Worm (Caenorhabditis elegans) whole organism, L2 larva: Measurements from ENCODE around the gene ptpn-22.

ENCODE experiments used
- C34F6.9 ChIP-seq: fragments of 150-350 bp; optimal IDR thresholded peaks from 2 replicates; lab custom pipeline; 2014; ENCODE audit warnings: missing biosample characterization, missing genetic modification characterization
- F13H6.1 ChIP-seq: sonication (generic microtip); optimal IDR thresholded peaks from 2 replicates; lab custom pipeline; 2016; ENCODE audit warnings: missing genetic modification characterization, missing compliant biosample characterization
- R02D3.7 ChIP-seq: fragments of 150-350 bp; optimal IDR thresholded peaks from 2 replicates; lab custom pipeline; 2014; ENCODE audit warnings: missing biosample characterization, missing genetic modification characterization
- Y55F3AM.14 ChIP-seq: fragments of 200-800 bp; sonication (Bioruptor generic); optimal IDR thresholded peaks from 2 replicates; lab custom pipeline; 2018; ENCODE audit warnings: mild to moderate bottlenecking, missing genetic modification characterization, missing compliant biosample characterization
- ZK546.5 ChIP-seq: sonication (generic microtip); optimal IDR thresholded peaks from 2 replicates; lab custom pipeline; 2017; ENCODE audit warnings: missing biosample characterization, missing genetic modification characterization
- alr-1 ChIP-seq: fragments of 150-350 bp; optimal IDR thresholded peaks from 2 replicates; lab custom pipeline; 2014; ENCODE audit warnings: missing biosample characterization, missing genetic modification characterization
- aly-2 ChIP-seq: fragments of 150-350 bp; optimal IDR thresholded peaks from 2 replicates; lab custom pipeline; 2014; ENCODE audit warnings: missing biosample characterization, missing genetic modification characterization
- ama-1 ChIP-seq: fragments of 150-350 bp; optimal IDR thresholded peaks from 2 replicates; lab custom pipeline; 2018; ENCODE audit warnings: inconsistent platforms
- blmp-1 ChIP-seq: sonication (generic microtip); optimal IDR thresholded peaks from 2 replicates; lab custom pipeline; 2017; ENCODE audit warnings: missing genetic modification characterization, mild to moderate bottlenecking, missing compliant biosample characterization, antibody characterized with exemption, moderate library complexity; ENCODE audit not compliant: insufficient read depth
- ceh-16 ChIP-seq: fragments of 150-350 bp; optimal IDR thresholded peaks from 2 replicates; lab custom pipeline; 2014; ENCODE audit warnings: missing biosample characterization, missing genetic modification characterization
- ceh-82 ChIP-seq: fragments of 150-350 bp; optimal IDR thresholded peaks from 2 replicates; lab custom pipeline; 2014; ENCODE audit warnings: missing biosample characterization, missing genetic modification characterization
- dmd-4 ChIP-seq: sonication (generic microtip); optimal IDR thresholded peaks from 2 replicates; lab custom pipeline; 2017; ENCODE audit warnings: missing biosample characterization, missing genetic modification characterization
- egl-27 ChIP-seq: sonication (generic microtip); optimal IDR thresholded peaks from 3 replicates; lab custom pipeline; 2017; ENCODE audit warnings: missing biosample characterization, missing genetic modification reagents, missing genetic modification characterization
- elt-1 ChIP-seq: fragments of 150-350 bp; optimal IDR thresholded peaks from 2 replicates; lab custom pipeline; 2014; ENCODE audit warnings: missing biosample characterization, missing genetic modification characterization
- fos-1 ChIP-seq: fragments of 150-350 bp; optimal IDR thresholded peaks from 2 replicates; lab custom pipeline; 2014; ENCODE audit warnings: missing biosample characterization, missing genetic modification characterization
- gmeb-1 ChIP-seq: fragments of 150-350 bp; optimal IDR thresholded peaks from 2 replicates; lab custom pipeline; 2014; ENCODE audit warnings: missing biosample characterization, missing genetic modification characterization
- lin-11 ChIP-seq: fragments of 150-350 bp; sonication (generic microtip); optimal IDR thresholded peaks from 2 replicates; lab custom pipeline; 2014; ENCODE audit warnings: missing biosample characterization, missing genetic modification characterization, inconsistent platforms, mixed read lengths
- lin-13 ChIP-seq: fragments of 150-350 bp; optimal IDR thresholded peaks from 2 replicates; lab custom pipeline; 2014; ENCODE audit warnings: missing biosample characterization, missing genetic modification reagents, missing genetic modification characterization
- lin-39 ChIP-seq: fragments of 150-350 bp; optimal IDR thresholded peaks from 2 replicates; lab custom pipeline; 2014; ENCODE audit warnings: missing biosample characterization, missing genetic modification reagents, missing genetic modification characterization
- lsy-2 ChIP-seq, 2 experiments: fragments of 150-350 bp in 1 of 2; sonication (generic microtip) in 1 of 2; optimal IDR thresholded peaks; 2 replicates each; lab custom pipeline; 2014 to 2017; ENCODE audit warnings: missing biosample characterization in 2 of 2, missing genetic modification characterization in 2 of 2
- mdl-1 ChIP-seq, 2 experiments: fragments of 150-350 bp in 1 of 2; sonication (generic microtip) in 1 of 2; optimal IDR thresholded peaks; 2 replicates each; lab custom pipeline; 2017; ENCODE audit warnings: missing biosample characterization in 2 of 2, missing genetic modification characterization in 2 of 2
- nhr-10 ChIP-seq: sonication (generic microtip); optimal IDR thresholded peaks from 2 replicates; lab custom pipeline; 2017; ENCODE audit warnings: missing biosample characterization, missing genetic modification characterization
- nhr-11 ChIP-seq: fragments of 150-350 bp; optimal IDR thresholded peaks from 2 replicates; lab custom pipeline; 2014; ENCODE audit warnings: missing biosample characterization, missing genetic modification characterization
- nhr-12 ChIP-seq: fragments of 150-350 bp; optimal IDR thresholded peaks from 2 replicates; lab custom pipeline; 2014; ENCODE audit warnings: missing biosample characterization, missing genetic modification characterization
- nhr-21 ChIP-seq: fragments of 150-350 bp; optimal IDR thresholded peaks from 2 replicates; lab custom pipeline; 2014; ENCODE audit warnings: missing biosample characterization, missing genetic modification characterization
- nhr-23 ChIP-seq: fragments of 150-350 bp; optimal IDR thresholded peaks from 2 replicates; lab custom pipeline; 2014; ENCODE audit warnings: missing biosample characterization, missing genetic modification reagents, missing genetic modification characterization
- nhr-237 ChIP-seq: fragments of 150-350 bp; optimal IDR thresholded peaks from 2 replicates; lab custom pipeline; 2014; ENCODE audit warnings: missing biosample characterization, missing genetic modification characterization
- nhr-25 ChIP-seq: fragments of 150-350 bp; sonication (generic microtip); optimal IDR thresholded peaks from 3 replicates; lab custom pipeline; 2014; ENCODE audit warnings: missing biosample characterization, missing genetic modification characterization
- nhr-6 ChIP-seq: fragments of 150-350 bp; optimal IDR thresholded peaks from 2 replicates; lab custom pipeline; 2014; ENCODE audit warnings: missing biosample characterization, missing genetic modification characterization
- nhr-77 ChIP-seq: fragments of 150-350 bp; optimal IDR thresholded peaks from 2 replicates; lab custom pipeline; 2014; ENCODE audit warnings: missing biosample characterization, missing genetic modification characterization
- peb-1 ChIP-seq: fragments of 150-350 bp; optimal IDR thresholded peaks from 2 replicates; lab custom pipeline; 2014; ENCODE audit warnings: missing biosample characterization, missing genetic modification characterization
- sma-3 ChIP-seq: sonication (generic microtip); optimal IDR thresholded peaks from 2 replicates; lab custom pipeline; 2016; ENCODE audit warnings: missing genetic modification reagents, missing genetic modification characterization, missing compliant biosample characterization
- sma-9 ChIP-seq, 2 experiments: fragments of 150-350 bp in 1 of 2; sonication (generic microtip) in 1 of 2; optimal IDR thresholded peaks; 2 replicates each; lab custom pipeline; 2014 to 2016; ENCODE audit warnings: missing genetic modification characterization in 2 of 2, mild to moderate bottlenecking in 1 of 2, missing biosample characterization in 1 of 2, missing compliant biosample characterization in 1 of 2, missing genetic modification reagents in 1 of 2, moderate library complexity in 1 of 2
- snpc-4 ChIP-seq: fragments of 150-350 bp; optimal IDR thresholded peaks from 2 replicates; lab custom pipeline; 2014; ENCODE audit warnings: missing biosample characterization, missing genetic modification characterization
- unc-39 ChIP-seq: fragments of 150-350 bp; optimal IDR thresholded peaks from 2 replicates; lab custom pipeline; 2014; ENCODE audit warnings: missing biosample characterization, missing genetic modification characterization
- unc-55 ChIP-seq: fragments of 150-350 bp; sonication (generic microtip); optimal IDR thresholded peaks from 3 replicates; lab custom pipeline; 2014; ENCODE audit warnings: missing biosample characterization, missing genetic modification reagents, missing genetic modification characterization
- unc-62 ChIP-seq: fragments of 150-350 bp; optimal IDR thresholded peaks from 2 replicates; lab custom pipeline; 2014; ENCODE audit warnings: missing biosample characterization, missing genetic modification reagents, missing genetic modification characterization
- zag-1 ChIP-seq: fragments of 150-350 bp; optimal IDR thresholded peaks from 2 replicates; lab custom pipeline; 2014; ENCODE audit warnings: missing biosample characterization, missing genetic modification characterization
- ztf-1 ChIP-seq: fragments of 200-800 bp; sonication (Bioruptor generic); conservative IDR thresholded peaks from 2 replicates; pipeline ENCODE4 v1.3.6; 2022; ENCODE audit warnings: missing genetic modification characterization, missing compliant biosample characterization
- ztf-11 ChIP-seq: sonication (generic microtip); optimal IDR thresholded peaks from 2 replicates; lab custom pipeline; 2017; ENCODE audit warnings: missing biosample characterization, missing genetic modification characterization
- ztf-4 ChIP-seq: fragments of 150-350 bp; optimal IDR thresholded peaks from 2 replicates; lab custom pipeline; 2014; ENCODE audit warnings: missing biosample characterization, missing genetic modification characterization

The ptpn-22 gene

DNA sequence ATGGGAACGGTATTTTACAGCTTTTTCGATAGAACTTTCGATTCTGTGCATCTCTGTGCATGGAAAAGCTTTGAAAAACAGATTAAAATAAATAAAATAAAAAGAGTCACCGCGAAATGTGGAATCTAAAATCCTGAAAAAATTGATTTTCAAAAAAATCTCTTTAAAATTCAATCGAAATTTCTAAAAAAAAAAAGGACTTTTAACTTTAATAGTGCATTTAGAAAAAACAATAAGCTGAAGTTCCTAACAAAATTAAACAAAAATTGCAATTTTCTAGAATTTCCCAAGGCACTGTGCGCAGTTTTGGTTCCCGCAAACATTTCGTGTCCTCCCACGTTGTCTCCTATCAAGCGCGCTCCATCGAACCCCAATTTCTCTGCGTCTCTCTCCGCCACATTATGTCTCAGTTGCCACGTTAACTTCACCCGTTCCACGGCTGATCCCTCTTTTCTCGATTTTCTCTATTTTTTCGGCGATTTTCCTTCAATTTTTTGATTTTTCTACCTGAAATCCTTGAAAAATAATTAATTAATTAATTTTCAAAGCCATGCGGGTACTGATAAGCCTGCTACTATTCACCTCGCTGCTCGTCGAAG is 5.5 kb upstream of the ptpn-22 start, which contains the start of the genes Y41D4A.6 and Y41D4A.4 (continued):
- peak; percentile 61 for TF ChIP-seq Y55F3AM.14 (GFP tag; lab: Kevin White, UChicago)
- TF ChIP-seq nhr-6 (tag; lab: Kevin White, UChicago) = peak; percentile 31
- peak; percentile 90 for TF ChIP-seq unc-55 (GFP tag; lab: Kevin White, UChicago)
- peak; percentile 72 for TF ChIP-seq nhr-25 (tag; lab: Kevin White, UChicago)
- TF ChIP-seq ztf-1 = no peak
- TF ChIP-seq nhr-10 (tag; lab: Kevin White, UChicago) = no peak
- TF ChIP-seq nhr-77 (tag; lab: Kevin White, UChicago) = no peak

DNA sequence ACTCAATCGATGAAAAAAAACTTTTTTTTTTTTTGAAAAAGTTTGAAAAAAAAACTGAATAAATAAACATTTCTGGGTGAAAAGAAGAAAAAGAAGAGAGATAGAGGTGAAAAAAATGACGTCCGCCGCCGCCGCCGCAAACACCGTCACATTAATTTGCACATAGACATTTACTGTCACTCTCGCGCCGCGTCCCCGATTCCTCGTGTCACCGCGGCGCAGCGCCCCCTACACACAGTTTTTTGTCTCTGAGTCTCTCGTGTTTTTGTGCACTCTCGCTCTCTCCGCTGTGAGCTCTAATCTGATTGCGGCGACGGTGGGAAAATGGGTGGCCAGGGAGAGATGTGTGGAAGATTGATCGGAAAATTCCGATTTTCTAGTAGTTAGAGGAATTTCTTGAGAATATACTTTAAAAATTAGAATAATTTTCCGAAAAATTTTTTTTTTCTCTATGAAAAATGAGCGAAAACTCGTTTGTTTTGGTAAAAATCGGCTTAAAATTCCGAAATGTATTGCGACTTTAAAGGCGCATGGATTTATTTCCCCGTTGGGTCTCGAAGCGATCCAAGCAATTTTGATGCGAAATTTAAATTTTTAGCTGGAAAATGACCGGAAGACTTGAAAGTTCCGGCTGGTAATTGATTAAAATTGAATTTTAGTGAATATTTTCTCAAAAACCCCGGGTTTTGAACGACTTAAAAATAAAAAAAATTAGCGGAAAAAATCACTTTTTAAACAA is 527 bp downstream of the ptpn-22 start:
- TF ChIP-seq lin-11 (tag; lab: Kevin White, UChicago) (no peak), blmp-1 (tag; lab: Kevin White, UChicago) (no peak), lin-39 (no peak), mdl-1 (tag; optimal IDR thresholded peaks at IDR 0.05; lab: Kevin White, UChicago) (no peak), gmeb-1 (no peak), nhr-23 (tag; lab: Kevin White, UChicago) (no peak), peb-1 (tag; lab: Kevin White, UChicago) (no peak), lsy-2 (tag; optimal IDR thresholded peaks at IDR 0.05; lab: Kevin White, UChicago) (no peak), nhr-25 (tag; lab: Kevin White, UChicago) (no peak), ztf-4 (no peak), snpc-4 (no peak), ama-1 (lab: Kevin White, UChicago) (no peak), elt-1 (tag; lab: Kevin White, UChicago) (no peak), unc-55 (GFP tag; lab: Kevin White, UChicago) (no peak), nhr-21 (tag; lab: Kevin White, UChicago) (no peak), alr-1 (tag; lab: Kevin White, UChicago) (no peak), egl-27 (tag; lab: Kevin White, UChicago) (no peak), zag-1 (tag; lab: Kevin White, UChicago) (no peak)
- TF ChIP-seq, all 48 proteins: peak for 0

ce11 chrIV:1738892-1739291 is 1.2 kb downstream of the ptpn-22 start:
- TF ChIP-seq ztf-4 (peak; percentile 9), C34F6.9 (tag; lab: Kevin White, UChicago) (peak; percentile 5), R02D3.7 (no peak), sma-9 (GFP tag; optimal IDR thresholded peaks at IDR 0.05; lab: Kevin White, UChicago) (peak; percentile 2), sma-9 (tag; optimal IDR thresholded peaks at IDR 0.05; lab: Kevin White, UChicago) (no peak)
- TF ChIP-seq, all 48 proteins: peak for 3

DNA sequence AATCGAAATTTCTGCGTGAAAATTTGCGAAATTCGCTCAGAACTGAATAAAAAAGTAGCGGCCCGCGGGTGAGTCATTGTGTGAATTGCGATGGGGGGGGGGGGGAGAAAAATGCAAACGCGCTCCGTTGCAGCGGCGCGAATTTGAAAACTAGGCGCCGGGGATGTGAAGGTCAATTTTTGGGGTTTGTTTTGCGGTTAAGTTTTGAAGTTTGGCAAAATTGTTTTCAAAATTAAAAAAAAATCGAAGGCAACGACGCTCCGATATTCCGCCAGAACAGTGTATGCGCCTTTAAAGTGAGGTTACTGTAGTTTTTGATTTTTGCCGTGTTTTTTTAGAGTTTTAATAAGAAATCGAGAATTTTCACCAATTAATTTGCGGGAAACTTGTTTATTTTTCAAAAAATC is 1.7 kb downstream of the ptpn-22 start:
- TF ChIP-seq unc-62 (GFP tag; lab: Kevin White, UChicago) (no peak), egl-27 (tag; lab: Kevin White, UChicago) (no peak), elt-1 (tag; lab: Kevin White, UChicago) (no peak), nhr-12 (tag; lab: Kevin White, UChicago) (no peak), Y55F3AM.14 (GFP tag; lab: Kevin White, UChicago) (no peak), nhr-6 (tag; lab: Kevin White, UChicago) (no peak), fos-1 (peak; percentile 73), snpc-4 (no peak), lin-13 (GFP tag; lab: Kevin White, UChicago) (peak; percentile 33), gmeb-1 (peak; percentile 87), ztf-11 (no peak), zag-1 (tag; lab: Kevin White, UChicago) (no peak), lin-39 (no peak), ceh-82 (no peak), dmd-4 (tag; lab: Kevin White, UChicago) (no peak), peb-1 (tag; lab: Kevin White, UChicago) (no peak), C34F6.9 (tag; lab: Kevin White, UChicago) (peak; percentile 38), aly-2 (tag; lab: Kevin White, UChicago) (no peak), ztf-1 (no peak), blmp-1 (tag; lab: Kevin White, UChicago) (no peak), F13H6.1 (tag; lab: Kevin White, UChicago) (peak; percentile 18), lin-11 (tag; lab: Kevin White, UChicago) (peak; percentile 21), ceh-16 (tag; lab: Kevin White, UChicago) (no peak), nhr-25 (tag; lab: Kevin White, UChicago) (peak; percentile 46), ama-1 (lab: Kevin White, UChicago) (no peak), sma-9 (GFP tag; optimal IDR thresholded peaks at IDR 0.05; lab: Kevin White, UChicago) (no peak), sma-9 (tag; optimal IDR thresholded peaks at IDR 0.05; lab: Kevin White, UChicago) (no peak), mdl-1 (tag; optimal IDR thresholded peaks at IDR 0.05; lab: Kevin White, UChicago) (no peak), nhr-10 (tag; lab: Kevin White, UChicago) (no peak), nhr-21 (tag; lab: Kevin White, UChicago) (no peak), sma-3 (GFP tag; lab: Kevin White, UChicago) (peak; percentile 40), nhr-11 (no peak), ZK546.5 (tag; lab: Kevin White, UChicago) (no peak), nhr-237 (tag; lab: Kevin White, UChicago) (no peak), alr-1 (tag; lab: Kevin White, UChicago) (no peak), nhr-77 (tag; lab: Kevin White, UChicago) (no peak), unc-55 (GFP tag; lab: Kevin White, UChicago) (peak; percentile 67), unc-39 (tag; lab: Kevin White, UChicago) (no peak)
